Worm (Caenorhabditis elegans): ENCODE data around the gene ucr-2.1.

Gene ucr-2.1

ce11 chrX:12004925-12005324 is 13.3 kb upstream of the ucr-2.1 start:
- no peak for TF ChIP-seq hmbx-1 (tag; optimal IDR thresholded peaks at IDR 0.05)
- no peak for TF ChIP-seq aly-1 (tag; optimal IDR thresholded peaks at IDR 0.05)

ce11 chrX:12005499-12005959 is 12.7 kb upstream of the ucr-2.1 start, which contains the start of gene sma-5:
Gene sma-5, minus strand, starts transcription at chrX:12005549.
- TF ChIP-seq B0310.2 (tag; optimal IDR thresholded peaks at IDR 0.05) (no peak), tbx-11 (GFP tag; IDR thresholded peaks at IDR 0.05) (no peak), scrt-1 (GFP tag; IDR thresholded peaks at IDR 0.05) (no peak), hnd-1 (tag; optimal IDR thresholded peaks at IDR 0.05) (no peak), hmbx-1 (tag; optimal IDR thresholded peaks at IDR 0.05) (no peak), sea-1 (GFP tag; conservative IDR thresholded peaks at IDR 0.05) (no peak), tra-4 (tag; optimal IDR thresholded peaks at IDR 0.05) (no peak), hmg-4 (GFP tag; optimal IDR thresholded peaks at IDR 0.05) (no peak), F13C5.2 (tag; optimal IDR thresholded peaks at IDR 0.05) (no peak), ets-7 (tag; optimal IDR thresholded peaks at IDR 0.05) (no peak), ceh-13 (GFP tag; optimal IDR thresholded peaks at IDR 0.05) (no peak), ceh-36 (tag; optimal IDR thresholded peaks at IDR 0.05) (no peak), ama-1 (optimal IDR thresholded peaks at IDR 0.05) (no peak), aly-1 (tag; optimal IDR thresholded peaks at IDR 0.05) (no peak)

DNA sequence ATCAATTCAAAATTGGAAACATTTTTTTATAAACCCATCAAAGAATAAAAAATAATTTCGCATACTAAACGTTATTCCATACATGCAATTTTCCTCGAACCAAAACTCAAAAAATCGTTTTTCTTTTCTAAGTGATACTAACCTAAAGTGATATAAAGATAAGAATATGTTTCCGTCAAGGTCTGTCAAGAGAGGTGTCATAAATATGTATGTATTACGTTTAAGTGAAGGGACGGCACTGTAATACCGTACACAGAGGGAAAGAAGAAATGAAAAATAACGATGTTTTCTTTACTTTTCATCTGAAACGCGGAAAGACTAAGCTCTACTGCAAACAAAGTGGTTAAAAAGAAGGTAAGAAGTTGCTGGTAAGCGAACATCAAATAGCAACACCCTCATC is 11.8 kb upstream of the ucr-2.1 start:
- TF ChIP-seq ceh-36 (tag; optimal IDR thresholded peaks at IDR 0.05) (no peak), sea-1 (GFP tag; conservative IDR thresholded peaks at IDR 0.05) (no peak)

ce11 chrX:12007905-12008466 is 10.2 kb upstream of the ucr-2.1 start:
- TF ChIP-seq tbx-37 (GFP tag; conservative IDR thresholded peaks at IDR 0.05) (no peak), ama-1 (optimal IDR thresholded peaks at IDR 0.05) (no peak)

DNA sequence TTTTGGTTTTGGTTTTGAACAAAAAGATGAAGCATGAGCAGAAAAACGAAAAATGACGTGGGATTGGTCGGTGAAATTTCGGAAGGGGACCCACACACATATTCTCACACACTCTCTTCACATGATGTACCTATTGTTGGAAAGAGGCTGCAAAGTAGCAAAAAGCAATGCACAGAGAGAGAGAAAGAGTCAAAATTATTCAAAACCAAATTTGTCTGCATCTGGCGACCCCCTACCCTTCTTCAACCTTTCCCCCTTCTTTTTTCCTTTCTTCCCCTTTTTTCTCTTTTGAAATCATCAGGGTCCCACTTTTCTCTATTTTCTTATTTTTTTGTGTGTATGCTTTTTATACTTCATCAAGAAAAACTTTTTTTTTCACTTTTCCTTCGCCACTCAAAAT is 3.2 kb downstream of the ucr-2.1 start:
- TF ChIP-seq hnd-1 (tag; optimal IDR thresholded peaks at IDR 0.05): no peak
- no peak for TF ChIP-seq aly-1 (tag; optimal IDR thresholded peaks at IDR 0.05)
- no peak for TF ChIP-seq pes-1 (GFP tag; IDR thresholded peaks at IDR 0.05)
- no peak for TF ChIP-seq B0310.2 (tag; optimal IDR thresholded peaks at IDR 0.05)
- no peak for TF ChIP-seq flt-1 (GFP tag; IDR thresholded peaks at IDR 0.05)
- TF ChIP-seq tbx-37 (GFP tag; conservative IDR thresholded peaks at IDR 0.05): no peak
- TF ChIP-seq tbx-11 (GFP tag; IDR thresholded peaks at IDR 0.05): no peak
- no peak for TF ChIP-seq ceh-36 (tag; optimal IDR thresholded peaks at IDR 0.05)
- no peak for TF ChIP-seq ceh-13 (GFP tag; optimal IDR thresholded peaks at IDR 0.05)
- no peak for TF ChIP-seq ama-1 (optimal IDR thresholded peaks at IDR 0.05)
- TF ChIP-seq hmg-4 (GFP tag; optimal IDR thresholded peaks at IDR 0.05): no peak
- TF ChIP-seq hmbx-1 (tag; optimal IDR thresholded peaks at IDR 0.05): no peak

ce11 chrX:12022496-12022895 is 4.3 kb downstream of the ucr-2.1 start:
- TF ChIP-seq hnd-1 (tag; optimal IDR thresholded peaks at IDR 0.05) (no peak), sea-1 (GFP tag; conservative IDR thresholded peaks at IDR 0.05) (no peak), scrt-1 (GFP tag; IDR thresholded peaks at IDR 0.05) (no peak), ets-7 (tag; optimal IDR thresholded peaks at IDR 0.05) (no peak), B0310.2 (tag; optimal IDR thresholded peaks at IDR 0.05) (no peak), tra-4 (tag; optimal IDR thresholded peaks at IDR 0.05) (no peak), F13C5.2 (tag; optimal IDR thresholded peaks at IDR 0.05) (no peak), ceh-36 (tag; optimal IDR thresholded peaks at IDR 0.05) (no peak), hmg-4 (GFP tag; optimal IDR thresholded peaks at IDR 0.05) (no peak), tbx-11 (GFP tag; IDR thresholded peaks at IDR 0.05) (no peak), aly-1 (tag; optimal IDR thresholded peaks at IDR 0.05) (no peak), ama-1 (optimal IDR thresholded peaks at IDR 0.05) (no peak), ceh-13 (GFP tag; optimal IDR thresholded peaks at IDR 0.05) (no peak), flt-1 (GFP tag; IDR thresholded peaks at IDR 0.05) (no peak), tbx-37 (GFP tag; conservative IDR thresholded peaks at IDR 0.05) (no peak), pes-1 (GFP tag; IDR thresholded peaks at IDR 0.05) (no peak), hmbx-1 (tag; optimal IDR thresholded peaks at IDR 0.05) (no peak)

ce11 chrX:12025070-12025789 is 7.0 kb downstream of the ucr-2.1 start, which contains the start of gene B0198.2:
Gene B0198.2, plus strand, starts transcription at chrX:12025739.
- TF ChIP-seq tbx-11 (GFP tag; IDR thresholded peaks at IDR 0.05): no peak
- TF ChIP-seq ama-1 (optimal IDR thresholded peaks at IDR 0.05): no peak
- no peak for TF ChIP-seq tra-4 (tag; optimal IDR thresholded peaks at IDR 0.05)
- no peak for TF ChIP-seq hmg-4 (GFP tag; optimal IDR thresholded peaks at IDR 0.05)
- TF ChIP-seq sea-1 (GFP tag; conservative IDR thresholded peaks at IDR 0.05): no peak
- no peak for TF ChIP-seq ceh-13 (GFP tag; optimal IDR thresholded peaks at IDR 0.05)
- TF ChIP-seq B0310.2 (tag; optimal IDR thresholded peaks at IDR 0.05): no peak
- TF ChIP-seq tbx-37 (GFP tag; conservative IDR thresholded peaks at IDR 0.05): no peak
- TF ChIP-seq ets-7 (tag; optimal IDR thresholded peaks at IDR 0.05): no peak

- TF ChIP-seq pes-1 (GFP tag; IDR thresholded peaks at IDR 0.05) (no peak), tbx-37 (GFP tag; conservative IDR thresholded peaks at IDR 0.05) (no peak), hmbx-1 (tag; optimal IDR thresholded peaks at IDR 0.05) (no peak), tbx-11 (GFP tag; IDR thresholded peaks at IDR 0.05) (no peak), hmg-4 (GFP tag; optimal IDR thresholded peaks at IDR 0.05) (no peak), F13C5.2 (tag; optimal IDR thresholded peaks at IDR 0.05) (no peak), tra-4 (tag; optimal IDR thresholded peaks at IDR 0.05) (no peak), scrt-1 (GFP tag; IDR thresholded peaks at IDR 0.05) (no peak), hnd-1 (tag; optimal IDR thresholded peaks at IDR 0.05) (no peak), flt-1 (GFP tag; IDR thresholded peaks at IDR 0.05) (no peak), sea-1 (GFP tag; conservative IDR thresholded peaks at IDR 0.05) (no peak), ama-1 (optimal IDR thresholded peaks at IDR 0.05) (no peak), aly-1 (tag; optimal IDR thresholded peaks at IDR 0.05) (no peak), B0310.2 (tag; optimal IDR thresholded peaks at IDR 0.05) (no peak), ceh-13 (GFP tag; optimal IDR thresholded peaks at IDR 0.05) (no peak), ceh-36 (tag; optimal IDR thresholded peaks at IDR 0.05) (no peak)
Measured at ce11 chrX:12033937-12034336, 15.7 kb downstream of the ucr-2.1 start, which contains the start of gene tsp-20. Gene tsp-20, minus strand, starts transcription at chrX:12034037.

Measured in whole organism, early embryonic.